Worm (Caenorhabditis elegans) whole organism, early embryonic: Measurements from ENCODE around the gene syg-1.

Experiments
- B0310.2 ChIP-seq: sonication (generic microtip); optimal IDR thresholded peaks from 2 replicates; lab custom pipeline; 2016; ENCODE audit warnings: mild to moderate bottlenecking, missing genetic modification characterization, missing compliant biosample characterization
- F13C5.2 ChIP-seq: sonication (generic microtip); optimal IDR thresholded peaks from 2 replicates; lab custom pipeline; 2017; ENCODE audit warnings: mild to moderate bottlenecking, missing genetic modification characterization, inconsistent platforms, missing compliant biosample characterization
- ama-1 ChIP-seq: fragments of 150-350 bp; optimal IDR thresholded peaks from 2 replicates; lab custom pipeline; 2014
- ceh-13 ChIP-seq: fragments of 200-800 bp; sonication (Bioruptor generic); optimal IDR thresholded peaks from 2 replicates; lab custom pipeline; 2018; ENCODE audit warnings: mild to moderate bottlenecking, missing genetic modification characterization, missing compliant biosample characterization
- flt-1 ChIP-seq: fragments of 200-800 bp; sonication (Bioruptor generic); IDR thresholded peaks from 2 replicates; pipeline ENCODE4 v1.3.6; 2022; ENCODE audit warnings: missing genetic modification characterization, missing compliant biosample characterization
- hnd-1 ChIP-seq: sonication (generic microtip); optimal IDR thresholded peaks from 2 replicates; lab custom pipeline; 2016; ENCODE audit warnings: missing genetic modification characterization, missing compliant biosample characterization
- pes-1 ChIP-seq: fragments of 200-800 bp; sonication (Bioruptor generic); IDR thresholded peaks from 2 replicates; pipeline ENCODE4 v1.3.6; 2022; ENCODE audit warnings: missing genetic modification reagents, missing genetic modification characterization, missing compliant biosample characterization
- scrt-1 ChIP-seq: fragments of 200-800 bp; sonication (Bioruptor generic); IDR thresholded peaks from 2 replicates; pipeline ENCODE4 v1.3.6; 2022; ENCODE audit warnings: missing genetic modification characterization, missing compliant biosample characterization
- sea-1 ChIP-seq: fragments of 200-800 bp; sonication (Bioruptor generic); conservative IDR thresholded peaks from 2 replicates; pipeline ENCODE4 v1.3.6; 2022; ENCODE audit warnings: missing genetic modification characterization, missing compliant biosample characterization
- tbx-37 ChIP-seq: fragments of 200-800 bp; sonication (Bioruptor generic); conservative IDR thresholded peaks from 2 replicates; pipeline ENCODE4 v1.3.6; 2022; ENCODE audit warnings: missing genetic modification reagents, missing genetic modification characterization, missing compliant biosample characterization
- tra-4 ChIP-seq: sonication (generic microtip); optimal IDR thresholded peaks from 2 replicates; lab custom pipeline; 2017; ENCODE audit warnings: missing genetic modification characterization, missing compliant biosample characterization

ce11 chrX:2482622-2483021 lies 32.5 kb downstream of the syg-1 start, which contains the start of gene K02E10.6:
- TF ChIP-seq scrt-1 (GFP tag; lab: Robert Waterston, UW) (no peak), ama-1 (no peak), ceh-13 (no peak), F13C5.2 (tag; lab: Kevin White, UChicago) (no peak), flt-1 (GFP tag; lab: Robert Waterston, UW) (no peak), tra-4 (tag; lab: Kevin White, UChicago) (no peak), pes-1 (no peak), hnd-1 (no peak), tbx-37 (GFP tag; lab: Robert Waterston, UW) (no peak), sea-1 (GFP tag; lab: Robert Waterston, UW) (no peak), B0310.2 (tag; lab: Kevin White, UChicago) (no peak)
